Worm (Caenorhabditis elegans) whole organism, L4 larva: ENCODE data around the gene smg-3.

Experiments used
- F26F4.8 ChIP-seq: fragments of 200-800 bp; sonication (Bioruptor generic); conservative IDR thresholded peaks from 2 replicates; pipeline ENCODE4 v1.3.6; 2022; ENCODE audit warnings: missing genetic modification characterization, missing compliant biosample characterization
- F44E2.7 ChIP-seq: fragments of 200-800 bp; sonication (Bioruptor generic); IDR thresholded peaks from 2 replicates; pipeline ENCODE4 v2.1.2; 2022; ENCODE audit warnings: missing genetic modification characterization, missing compliant biosample characterization
- Y48G9A.11 ChIP-seq: fragments of 200-800 bp; sonication (Bioruptor generic); IDR thresholded peaks from 2 replicates; pipeline ENCODE4 v1.3.6; 2022; ENCODE audit warnings: missing genetic modification reagents, missing genetic modification characterization, missing compliant biosample characterization
- ZK337.2 ChIP-seq: fragments of 200-800 bp; sonication (Bioruptor generic); IDR thresholded peaks from 2 replicates; pipeline ENCODE4 v1.3.6; 2022; ENCODE audit warnings: missing genetic modification reagents, missing genetic modification characterization, missing compliant biosample characterization
- aha-1 ChIP-seq: fragments of 150-350 bp; peaks from one replicate; lab custom pipeline; 2014; ENCODE audit warnings: missing biosample characterization, missing genetic modification characterization
- ceh-20 ChIP-seq: fragments of 200-800 bp; sonication (Bioruptor generic); IDR thresholded peaks from 2 replicates; pipeline ENCODE4 v1.3.6; 2022; ENCODE audit warnings: missing genetic modification reagents, missing genetic modification characterization, missing compliant biosample characterization
- ceh-28 ChIP-seq: fragments of 150-350 bp; optimal IDR thresholded peaks from 2 replicates; lab custom pipeline; 2014; ENCODE audit warnings: missing biosample characterization, missing genetic modification reagents, missing genetic modification characterization
- ceh-62 ChIP-seq: sonication (generic microtip); optimal IDR thresholded peaks from 2 replicates; lab custom pipeline; 2017; ENCODE audit warnings: missing biosample characterization, missing genetic modification characterization
- ces-1 ChIP-seq: fragments of 150-350 bp; sonication (generic microtip); optimal IDR thresholded peaks from 4 replicates; lab custom pipeline; 2014; ENCODE audit warnings: missing biosample characterization, missing genetic modification reagents, missing genetic modification characterization
- cey-2 ChIP-seq: sonication (generic microtip); optimal IDR thresholded peaks from 3 replicates; lab custom pipeline; 2017; ENCODE audit warnings: missing genetic modification characterization, mild to moderate bottlenecking, missing compliant biosample characterization, antibody characterized with exemption, borderline replicate concordance; ENCODE audit not compliant: insufficient read depth
- daf-8 ChIP-seq: fragments of 200-800 bp; sonication (Bioruptor generic); IDR thresholded peaks from 2 replicates; pipeline ENCODE4 v1.3.6; 2022; ENCODE audit warnings: missing genetic modification characterization, missing compliant biosample characterization
- dmd-6 ChIP-seq: fragments of 200-800 bp; sonication (Bioruptor generic); IDR thresholded peaks from 2 replicates; pipeline ENCODE4 v1.3.6; 2022; ENCODE audit warnings: missing genetic modification reagents, missing genetic modification characterization, missing compliant biosample characterization
- dmd-8 ChIP-seq: fragments of 200-800 bp; sonication (Bioruptor generic); IDR thresholded peaks from 2 replicates; pipeline ENCODE4 v1.3.6; 2022; ENCODE audit warnings: missing genetic modification characterization, missing compliant biosample characterization
- dpl-1 ChIP-seq: fragments of 150-350 bp; optimal IDR thresholded peaks from 2 replicates; lab custom pipeline; 2014; ENCODE audit warnings: missing biosample characterization, missing genetic modification reagents, missing genetic modification characterization
- hif-1 ChIP-seq, 2 experiments: sonication (generic microtip); optimal IDR thresholded peaks; 2 replicates each; lab custom pipeline; 2016 to 2017; ENCODE audit warnings: missing compliant biosample characterization in 2 of 2, missing genetic modification characterization in 2 of 2, missing genetic modification reagents in 2 of 2, missing genotype in 2 of 2, mild to moderate bottlenecking in 1 of 2
- lin-38 ChIP-seq: fragments of 200-800 bp; sonication (Bioruptor generic); IDR thresholded peaks from 2 replicates; pipeline ENCODE4 v1.3.6; 2022; ENCODE audit warnings: missing genetic modification reagents, missing genetic modification characterization, missing compliant biosample characterization
- lsy-2 ChIP-seq, 2 experiments: fragments of 150-350 bp in 1 of 2; sonication (generic microtip) in 1 of 2; optimal IDR thresholded peaks; 2 replicates each; lab custom pipeline; 2014 to 2017; ENCODE audit warnings: missing biosample characterization in 2 of 2, missing genetic modification characterization in 2 of 2
- madf-9 ChIP-seq: fragments of 200-800 bp; sonication (Bioruptor generic); conservative IDR thresholded peaks from 2 replicates; pipeline ENCODE4 v1.3.6; 2022; ENCODE audit warnings: missing genetic modification reagents, missing genetic modification characterization, missing compliant biosample characterization
- mdl-1 ChIP-seq, 2 experiments: fragments of 150-350 bp in 1 of 2; sonication (generic microtip) in 1 of 2; optimal IDR thresholded peaks; 2 replicates each; lab custom pipeline; 2014 to 2017; ENCODE audit warnings: missing biosample characterization in 2 of 2, missing genetic modification characterization in 2 of 2
- mes-2 ChIP-seq: sonication (generic microtip); optimal IDR thresholded peaks from 2 replicates; lab custom pipeline; 2016; ENCODE audit warnings: missing genotype, mild to moderate bottlenecking, missing genetic modification characterization, missing compliant biosample characterization; ENCODE audit not compliant: poor library complexity, severe bottlenecking
- mxl-3 ChIP-seq: fragments of 200-800 bp; sonication (Bioruptor generic); optimal IDR thresholded peaks from 2 replicates; lab custom pipeline; 2018; ENCODE audit warnings: mild to moderate bottlenecking, missing genetic modification characterization, missing compliant biosample characterization
- nhr-10 ChIP-seq: fragments of 150-350 bp; optimal IDR thresholded peaks from 2 replicates; lab custom pipeline; 2014; ENCODE audit warnings: missing biosample characterization, missing genetic modification characterization
- nhr-102 ChIP-seq: sonication (generic microtip); optimal IDR thresholded peaks from 2 replicates; lab custom pipeline; 2016; ENCODE audit warnings: mild to moderate bottlenecking, missing genetic modification characterization, moderate library complexity, missing compliant biosample characterization
- nhr-11 ChIP-seq: fragments of 150-350 bp; optimal IDR thresholded peaks from 2 replicates; lab custom pipeline; 2014; ENCODE audit warnings: missing biosample characterization, missing genetic modification characterization
- nhr-28 ChIP-seq: fragments of 150-350 bp; optimal IDR thresholded peaks from 2 replicates; lab custom pipeline; 2014; ENCODE audit warnings: missing biosample characterization, missing genetic modification characterization
- nhr-42 ChIP-seq: fragments of 200-800 bp; sonication (Bioruptor generic); IDR thresholded peaks from 2 replicates; pipeline ENCODE4 v1.3.6; 2022; ENCODE audit warnings: missing genetic modification characterization, missing compliant biosample characterization
- nhr-6 ChIP-seq: fragments of 150-350 bp; optimal IDR thresholded peaks from 2 replicates; lab custom pipeline; 2014; ENCODE audit warnings: missing biosample characterization, missing genetic modification characterization
- set-16 ChIP-seq: fragments of 200-800 bp; sonication (Bioruptor generic); IDR thresholded peaks from 2 replicates; pipeline ENCODE4 v1.3.6; 2022; ENCODE audit warnings: missing genetic modification reagents, missing genetic modification characterization, missing compliant biosample characterization
- snpc-1.2 ChIP-seq: fragments of 200-800 bp; sonication (Bioruptor generic); IDR thresholded peaks from 2 replicates; pipeline ENCODE4 v1.3.6; 2022; ENCODE audit warnings: missing genetic modification reagents, missing genetic modification characterization, missing compliant biosample characterization
- tag-97 ChIP-seq: fragments of 200-800 bp; sonication (Bioruptor generic); IDR thresholded peaks from 2 replicates; pipeline ENCODE4 v1.3.6; 2022; ENCODE audit warnings: missing genetic modification characterization, missing compliant biosample characterization
- unc-130 ChIP-seq: sonication (generic microtip); optimal IDR thresholded peaks from 2 replicates; lab custom pipeline; 2016; ENCODE audit warnings: missing genetic modification reagents, missing genetic modification characterization, missing compliant biosample characterization
- unc-39 ChIP-seq: sonication (generic microtip); optimal IDR thresholded peaks from 2 replicates; lab custom pipeline; 2017; ENCODE audit warnings: missing biosample characterization, missing genetic modification characterization
- vab-7 ChIP-seq: fragments of 200-800 bp; sonication (Bioruptor generic); IDR thresholded peaks from 2 replicates; pipeline ENCODE4 v1.3.6; 2022; ENCODE audit warnings: missing genetic modification reagents, missing genetic modification characterization, missing compliant biosample characterization
- zfp-2 ChIP-seq: sonication (generic microtip); optimal IDR thresholded peaks from 2 replicates; lab custom pipeline; 2016; ENCODE audit warnings: mild to moderate bottlenecking, missing genetic modification characterization, missing compliant biosample characterization
- ztf-7 ChIP-seq: fragments of 150-350 bp; optimal IDR thresholded peaks from 2 replicates; lab custom pipeline; 2014; ENCODE audit warnings: missing biosample characterization, missing genetic modification characterization

smg-3 gene

DNA sequence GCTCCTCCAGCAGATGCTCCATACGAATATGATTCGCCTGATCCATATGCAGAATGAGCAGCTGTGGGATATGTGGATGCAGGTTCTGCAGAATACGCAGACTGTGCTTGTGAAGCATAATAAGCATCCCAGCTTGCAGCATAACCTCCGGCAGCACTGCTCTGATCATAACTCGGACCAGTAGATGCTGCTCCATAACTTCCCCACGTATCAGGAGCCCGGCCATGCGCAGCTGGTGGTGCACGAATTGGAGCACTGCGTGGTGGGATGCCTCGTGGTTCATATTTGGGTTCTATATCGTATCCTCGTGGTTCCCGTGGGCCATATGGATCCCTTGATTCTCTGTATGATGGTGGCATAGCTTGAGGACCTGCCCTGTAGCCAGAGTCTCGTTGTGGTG, 828 bp upstream of the smg-3 start:
- TF ChIP-seq dmd-8 (0 out of 2 replicates have a peak, but pooled peaks have one; percentile 37), cey-2 (tag; lab: Kevin White, UChicago) (no peak), nhr-11 (no peak), vab-7 (GFP tag; lab: Robert Waterston, UW) (0 out of 2 replicates have a peak, but pooled peaks have one; percentile 5), set-16 (peak; percentile 52)

DNA sequence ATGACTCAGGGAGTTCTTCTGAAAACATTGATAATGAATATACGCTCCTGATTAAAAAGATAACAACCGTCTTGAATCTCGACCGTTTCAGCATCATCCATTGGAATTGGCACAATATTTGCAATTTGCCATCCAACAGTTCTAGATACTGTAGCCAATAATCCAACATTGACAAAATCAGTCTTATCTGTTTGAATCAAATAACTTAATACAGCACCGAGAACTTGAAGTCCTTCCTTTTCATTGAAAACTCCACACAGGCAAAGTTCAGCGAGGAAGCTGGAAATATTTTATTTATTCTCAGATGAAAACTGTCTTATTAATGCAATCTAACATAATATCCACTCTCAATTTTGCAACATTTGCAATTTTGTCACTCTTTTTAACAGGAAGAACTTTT, 626 bp downstream of the smg-3 start:
- TF ChIP-seq aha-1 (tag; lab: Kevin White, UChicago) (peak; percentile 90), cey-2 (tag; lab: Kevin White, UChicago) (no peak)

DNA sequence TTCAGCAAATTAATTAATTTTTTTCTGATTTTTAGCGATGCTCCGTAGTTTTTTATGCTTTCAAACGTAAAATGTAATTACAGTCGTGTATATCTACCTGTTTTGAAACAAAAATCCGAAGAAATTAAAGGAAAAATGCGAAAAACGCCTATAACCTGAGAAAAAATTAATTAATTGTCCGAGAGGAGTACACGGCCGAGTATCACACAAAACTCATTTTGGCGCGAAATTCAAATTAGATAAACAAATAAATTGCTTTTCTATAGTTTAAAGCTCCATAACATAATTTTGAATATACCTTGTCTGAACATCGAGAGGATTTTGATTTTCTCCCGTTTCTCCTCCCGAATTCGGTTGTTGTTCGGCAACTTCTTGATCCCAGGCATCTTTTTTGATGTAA, 3.4 kb downstream of the smg-3 start:
- peak; percentile 83 for TF ChIP-seq mes-2 (tag; lab: Kevin White, UChicago)
- TF ChIP-seq zfp-2, result no peak
- peak; percentile 91 for TF ChIP-seq dpl-1 (GFP tag; lab: Kevin White, UChicago)
- no peak for TF ChIP-seq mdl-1 (tag; optimal IDR thresholded peaks at IDR 0.05; lab: Kevin White, UChicago)
- TF ChIP-seq hif-1 (tag; optimal IDR thresholded peaks at IDR 0.05; lab: Kevin White, UChicago), result peak in 1 of 2 experiments; percentile 10
- TF ChIP-seq mxl-3, result no peak
- TF ChIP-seq lin-38, result peak; percentile 46
- TF ChIP-seq snpc-1.2 (GFP tag; lab: Robert Waterston, UW), result 0 out of 2 replicates have a peak, but pooled peaks have one; percentile 38
- TF ChIP-seq lsy-2 (tag; optimal IDR thresholded peaks at IDR 0.05; lab: Kevin White, UChicago), result peak in 1 of 2 experiments; percentile 52
- 0 out of 2 replicates have a peak, but pooled peaks have one; percentile 12 for TF ChIP-seq dmd-6 (GFP tag; lab: Robert Waterston, UW)

- no peak for TF ChIP-seq daf-8 (GFP tag; lab: Robert Waterston, UW)
- no peak for TF ChIP-seq F44E2.7 (GFP tag; lab: Robert Waterston, UW)
- no peak for TF ChIP-seq Y48G9A.11
- peak; percentile 61 for TF ChIP-seq ces-1
- TF ChIP-seq nhr-28 (tag; lab: Kevin White, UChicago), result no peak
- no peak for TF ChIP-seq nhr-42 (GFP tag; lab: Robert Waterston, UW)
- TF ChIP-seq madf-9 (GFP tag; lab: Robert Waterston, UW), result no peak
- no peak for TF ChIP-seq ceh-28 (tag; lab: Kevin White, UChicago)
- no peak for TF ChIP-seq mdl-1 (tag; optimal IDR thresholded peaks at IDR 0.05; lab: Kevin White, UChicago)
Measured at ce11 chrIV:6366032-6366431, 6.9 kb downstream of the smg-3 start.

ce11 chrIV:6365045-6365444, 7.8 kb downstream of the smg-3 start, which contains the start of gene Y73B6BL.270:
Gene Y73B6BL.270 (plus strand): TSS chrIV:6365345.
- no peak for TF ChIP-seq unc-130
- no peak for TF ChIP-seq ztf-7 (tag; lab: Kevin White, UChicago)
- no peak for TF ChIP-seq nhr-102 (tag; lab: Kevin White, UChicago)
- TF ChIP-seq ceh-20 (GFP tag; lab: Robert Waterston, UW), result no peak
- TF ChIP-seq tag-97, result no peak
- no peak for TF ChIP-seq ceh-62 (tag; lab: Kevin White, UChicago)
- no peak for TF ChIP-seq ZK337.2
- no peak for TF ChIP-seq F26F4.8 (GFP tag; lab: Robert Waterston, UW)
- TF ChIP-seq nhr-10 (tag; lab: Kevin White, UChicago), result no peak
- TF ChIP-seq nhr-6, result no peak
- TF ChIP-seq unc-39 (tag; lab: Kevin White, UChicago), result no peak
